Worm (Caenorhabditis elegans) whole organism, mixed stage, embryonic: Measurements from ENCODE around the gene sulp-5.

Experiments
- bed-3 ChIP-seq: fragments of 200-800 bp; sonication (Bioruptor generic); optimal IDR thresholded peaks from 3 replicates; lab custom pipeline; 2018; ENCODE audit warnings: mild to moderate bottlenecking, missing genetic modification characterization, moderate library complexity, missing compliant biosample characterization
- blmp-1 ChIP-seq: fragments of 150-350 bp; optimal IDR thresholded peaks from 2 replicates; lab custom pipeline; 2014; ENCODE audit warnings: missing biosample characterization, missing genetic modification characterization
- ceh-39 ChIP-seq: fragments of 150-350 bp; optimal IDR thresholded peaks from 2 replicates; lab custom pipeline; 2014; ENCODE audit warnings: missing biosample characterization, missing genetic modification characterization
- ceh-43 ChIP-seq: fragments of 200-800 bp; sonication (Bioruptor generic); optimal IDR thresholded peaks from 2 replicates; lab custom pipeline; 2018; ENCODE audit warnings: mild to moderate bottlenecking, missing genetic modification characterization, moderate library complexity, missing compliant biosample characterization
- ceh-83 ChIP-seq: fragments of 200-800 bp; sonication (Bioruptor generic); optimal IDR thresholded peaks from 2 replicates; lab custom pipeline; 2018; ENCODE audit warnings: mild to moderate bottlenecking, missing genetic modification characterization, missing compliant biosample characterization
- ces-1 ChIP-seq: fragments of 150-350 bp; optimal IDR thresholded peaks from 2 replicates; lab custom pipeline; 2014; ENCODE audit warnings: missing biosample characterization, missing genetic modification reagents, missing genetic modification characterization
- cnd-1 ChIP-seq: fragments of 200-800 bp; sonication (Bioruptor generic); optimal IDR thresholded peaks from 2 replicates; lab custom pipeline; 2018; ENCODE audit warnings: mild to moderate bottlenecking, missing genetic modification characterization, missing compliant biosample characterization
- drap-1 ChIP-seq: fragments of 200-800 bp; sonication (Bioruptor generic); optimal IDR thresholded peaks from 3 replicates; lab custom pipeline; 2018; ENCODE audit warnings: mild to moderate bottlenecking, missing genetic modification characterization, missing compliant biosample characterization
- elt-1 ChIP-seq: sonication (generic microtip); optimal IDR thresholded peaks from 2 replicates; lab custom pipeline; 2017; ENCODE audit warnings: missing genetic modification characterization, mild to moderate bottlenecking, missing compliant biosample characterization, antibody characterized with exemption, moderate library complexity, borderline replicate concordance; ENCODE audit not compliant: insufficient read depth
- elt-3 ChIP-seq: fragments of 150-350 bp; optimal IDR thresholded peaks from 2 replicates; lab custom pipeline; 2014; ENCODE audit warnings: missing biosample characterization, missing genetic modification characterization
- flh-1 ChIP-seq: fragments of 200-800 bp; sonication (Bioruptor generic); optimal IDR thresholded peaks from 2 replicates; lab custom pipeline; 2018; ENCODE audit warnings: mild to moderate bottlenecking, missing genetic modification characterization, moderate library complexity, missing compliant biosample characterization
- lin-13 ChIP-seq: fragments of 150-350 bp; optimal IDR thresholded peaks from 2 replicates; lab custom pipeline; 2014; ENCODE audit warnings: missing biosample characterization, missing genetic modification characterization
- lin-32 ChIP-seq: fragments of 200-800 bp; sonication (Bioruptor generic); optimal IDR thresholded peaks from 2 replicates; lab custom pipeline; 2018; ENCODE audit warnings: mild to moderate bottlenecking, missing genetic modification characterization, missing compliant biosample characterization
- lsy-2 ChIP-seq: fragments of 150-350 bp; optimal IDR thresholded peaks from 2 replicates; lab custom pipeline; 2014; ENCODE audit warnings: missing biosample characterization, missing genetic modification characterization
- mab-5 ChIP-seq: fragments of 150-350 bp; optimal IDR thresholded peaks from 2 replicates; lab custom pipeline; 2014; ENCODE audit warnings: missing biosample characterization, missing genetic modification characterization
- mep-1 ChIP-seq: fragments of 150-350 bp; optimal IDR thresholded peaks from 2 replicates; lab custom pipeline; 2017; ENCODE audit warnings: missing biosample characterization, missing genetic modification reagents, missing genetic modification characterization, inconsistent platforms
- mls-2 ChIP-seq: sonication (generic microtip); optimal IDR thresholded peaks from 2 replicates; lab custom pipeline; 2016; ENCODE audit warnings: mild to moderate bottlenecking, missing genetic modification characterization, moderate library complexity, missing compliant biosample characterization
- nhr-12 ChIP-seq: fragments of 150-350 bp; optimal IDR thresholded peaks from 2 replicates; lab custom pipeline; 2014; ENCODE audit warnings: missing biosample characterization, missing genetic modification characterization
- nhr-2 ChIP-seq: fragments of 150-350 bp; optimal IDR thresholded peaks from 2 replicates; lab custom pipeline; 2014; ENCODE audit warnings: missing biosample characterization, missing genetic modification characterization
- nhr-237 ChIP-seq: fragments of 150-350 bp; optimal IDR thresholded peaks from 2 replicates; lab custom pipeline; 2014; ENCODE audit warnings: missing biosample characterization, missing genetic modification characterization
- nhr-28 ChIP-seq: fragments of 150-350 bp; optimal IDR thresholded peaks from 2 replicates; lab custom pipeline; 2014; ENCODE audit warnings: missing biosample characterization, missing genetic modification characterization
- nhr-76 ChIP-seq: sonication (generic microtip); optimal IDR thresholded peaks from 2 replicates; lab custom pipeline; 2017; ENCODE audit warnings: missing biosample characterization, missing genetic modification characterization
- pha-4 ChIP-seq: fragments of 150-350 bp; optimal IDR thresholded peaks from 2 replicates; lab custom pipeline; 2018; ENCODE audit warnings: missing biosample characterization, missing genetic modification reagents, missing genetic modification characterization
- sem-2 ChIP-seq: fragments of 200-800 bp; sonication (Bioruptor generic); optimal IDR thresholded peaks from 2 replicates; lab custom pipeline; 2018; ENCODE audit warnings: mild to moderate bottlenecking, missing genetic modification characterization, missing compliant biosample characterization
- snpc-4 ChIP-seq: fragments of 150-350 bp; optimal IDR thresholded peaks from 2 replicates; lab custom pipeline; 2014; ENCODE audit warnings: missing biosample characterization, missing genetic modification characterization
- sptf-1 ChIP-seq: sonication (generic microtip); optimal IDR thresholded peaks from 2 replicates; lab custom pipeline; 2017; ENCODE audit warnings: mild to moderate bottlenecking, missing genetic modification characterization, moderate library complexity, missing compliant biosample characterization
- tbx-8 ChIP-seq: fragments of 200-800 bp; sonication (Bioruptor generic); optimal IDR thresholded peaks from 2 replicates; lab custom pipeline; 2018; ENCODE audit warnings: mild to moderate bottlenecking, missing genetic modification characterization, moderate library complexity, missing compliant biosample characterization
- unc-120 ChIP-seq: sonication (generic microtip); optimal IDR thresholded peaks from 2 replicates; lab custom pipeline; 2017; ENCODE audit warnings: missing genetic modification characterization, missing compliant biosample characterization; ENCODE audit not compliant: poor library complexity, severe bottlenecking
- unc-39 ChIP-seq: fragments of 150-350 bp; optimal IDR thresholded peaks from 2 replicates; lab custom pipeline; 2014; ENCODE audit warnings: missing biosample characterization, missing genetic modification characterization
- unc-62 ChIP-seq: fragments of 150-350 bp; optimal IDR thresholded peaks from 2 replicates; lab custom pipeline; 2014; ENCODE audit warnings: missing biosample characterization, missing genetic modification reagents, missing genetic modification characterization
- zip-8 ChIP-seq: fragments of 150-350 bp; optimal IDR thresholded peaks from 2 replicates; lab custom pipeline; 2014; ENCODE audit warnings: missing biosample characterization, missing genetic modification characterization
- ztf-11 ChIP-seq: fragments of 150-350 bp; optimal IDR thresholded peaks from 2 replicates; lab custom pipeline; 2014; ENCODE audit warnings: missing biosample characterization, missing genetic modification characterization

sulp-5 gene

ce11 chrV:11897604-11898003 is 17.8 kb downstream of the sulp-5 start:
- TF ChIP-seq cnd-1 (no peak), mep-1 (tag; lab: Kevin White, UChicago) (no peak), nhr-2 (tag; lab: Kevin White, UChicago) (no peak), ces-1 (GFP tag; lab: Kevin White, UChicago) (no peak), unc-62 (GFP tag; lab: Kevin White, UChicago) (no peak), nhr-12 (tag; lab: Kevin White, UChicago) (no peak), ztf-11 (no peak), lsy-2 (tag; lab: Kevin White, UChicago) (no peak), nhr-237 (no peak), ceh-83 (GFP tag; lab: Kevin White, UChicago) (no peak), sptf-1 (tag; lab: Kevin White, UChicago) (no peak), nhr-28 (no peak), lin-13 (tag; lab: Kevin White, UChicago) (no peak), unc-120 (tag; lab: Kevin White, UChicago) (no peak), nhr-76 (tag; lab: Kevin White, UChicago) (no peak), lin-32 (GFP tag; lab: Kevin White, UChicago) (no peak), mab-5 (no peak), zip-8 (tag; lab: Kevin White, UChicago) (no peak)

DNA sequence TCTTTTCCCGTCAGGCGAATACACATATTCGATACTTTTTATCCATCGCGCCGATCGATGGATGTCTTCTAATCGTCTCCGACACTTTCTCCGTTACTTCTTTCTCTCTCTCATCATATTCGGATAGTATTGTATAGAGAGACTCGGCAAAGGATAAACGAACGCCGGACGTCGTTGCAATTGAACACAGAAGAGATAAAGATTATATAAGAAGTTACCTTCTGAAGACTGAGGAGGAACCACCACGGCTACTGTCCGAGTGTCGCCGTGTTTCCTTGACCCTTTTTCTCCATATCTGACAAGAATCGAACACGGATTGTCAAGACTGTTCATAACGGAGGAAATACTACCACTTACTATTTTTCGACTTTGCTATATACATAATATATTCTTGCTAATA is 19.3 kb downstream of the sulp-5 start, which contains the start of gene sma-1:
Gene sma-1, plus strand, starts transcription at position 301 of the 400 bp plus-strand sequence.
- TF ChIP-seq elt-1 (tag; lab: Kevin White, UChicago): peak; percentile 12
- TF ChIP-seq nhr-12 (tag; lab: Kevin White, UChicago): no peak
- no peak for TF ChIP-seq ceh-43 (GFP tag; lab: Kevin White, UChicago)
- peak; percentile 15 for TF ChIP-seq blmp-1 (tag; lab: Kevin White, UChicago)
- TF ChIP-seq, all 35 proteins: peak for 2

DNA sequence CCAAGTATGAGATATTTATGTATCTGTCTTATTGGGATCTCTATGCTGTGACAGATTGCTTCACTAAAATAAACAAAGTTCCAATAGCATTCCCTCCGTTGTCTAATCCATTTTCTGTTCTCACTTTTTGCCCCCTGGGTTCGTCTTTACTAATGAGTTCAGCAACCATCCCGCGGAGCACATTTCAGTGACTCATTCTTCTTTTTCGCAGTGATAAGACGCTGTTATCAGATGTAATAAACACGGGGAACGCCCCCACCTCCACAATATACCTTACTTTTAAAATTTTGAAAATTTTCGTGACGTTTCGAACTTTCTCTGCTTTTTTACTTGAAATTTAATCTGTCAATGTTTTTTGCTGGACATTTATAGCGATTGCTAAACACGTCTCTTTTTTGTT is 20.3 kb downstream of the sulp-5 start:
- TF ChIP-seq lsy-2 (tag; lab: Kevin White, UChicago) (no peak), nhr-12 (tag; lab: Kevin White, UChicago) (no peak), mab-5 (no peak), nhr-237 (no peak), drap-1 (GFP tag; lab: Kevin White, UChicago) (no peak), cnd-1 (no peak), elt-3 (no peak), snpc-4 (no peak), ceh-43 (GFP tag; lab: Kevin White, UChicago) (no peak), blmp-1 (tag; lab: Kevin White, UChicago) (no peak), unc-62 (GFP tag; lab: Kevin White, UChicago) (no peak), mls-2 (tag; lab: Kevin White, UChicago) (no peak), lin-13 (tag; lab: Kevin White, UChicago) (no peak), flh-1 (no peak), pha-4 (tag; lab: Kevin White, UChicago) (no peak), ztf-11 (no peak), ceh-39 (tag; lab: Kevin White, UChicago) (no peak), elt-1 (tag; lab: Kevin White, UChicago) (no peak), zip-8 (tag; lab: Kevin White, UChicago) (no peak)

DNA sequence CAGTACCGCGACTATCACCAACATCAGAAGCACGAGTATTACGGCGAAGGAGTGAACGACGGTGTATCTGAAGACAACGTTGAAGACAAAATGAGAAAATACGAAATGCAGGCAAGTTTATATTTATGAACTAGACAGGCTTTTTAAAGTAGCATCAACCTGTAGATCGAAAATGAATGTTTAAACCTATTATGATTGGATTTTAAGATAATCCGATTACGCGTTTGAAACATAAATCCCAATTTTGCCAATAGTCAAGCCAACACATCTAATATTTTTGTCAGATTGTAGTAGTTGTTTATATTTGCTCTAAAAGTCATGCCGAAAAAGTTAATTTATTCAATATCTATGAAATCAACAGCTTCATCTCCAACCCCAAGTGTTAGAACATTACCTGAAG is 21.4 kb downstream of the sulp-5 start:
- TF ChIP-seq unc-39 (tag; lab: Kevin White, UChicago) (no peak), nhr-237 (no peak), cnd-1 (no peak), blmp-1 (tag; lab: Kevin White, UChicago) (no peak), ztf-11 (no peak), unc-120 (tag; lab: Kevin White, UChicago) (no peak), lsy-2 (tag; lab: Kevin White, UChicago) (no peak), snpc-4 (no peak), sem-2 (GFP tag; lab: Kevin White, UChicago) (no peak), bed-3 (GFP tag; lab: Kevin White, UChicago) (no peak), ceh-39 (tag; lab: Kevin White, UChicago) (no peak)

ce11 chrV:11902161-11902560 is 22.3 kb downstream of the sulp-5 start:
- TF ChIP-seq tbx-8 (no peak), elt-1 (tag; lab: Kevin White, UChicago) (peak; percentile 79)
- TF ChIP-seq, all 35 proteins: peak for 1
